Comparison of ENCODE assay signal across 2 worm cellular contexts in genomic region chrII:13326478-13326877, ce11.
TF ChIP-seq lines count a peak whose summit lies in the region.

No protein-coding gene starts in this region.

TF ChIP-seq in whole organism, L4 larva, 104 proteins besides CTCF, POLR2A, EP300 and RAD21:
- peak; percentile 41; the same call in 1 of the 2 replicates for TF ChIP-seq set-16 (GFP tag; IDR thresholded peaks at IDR 0.05; lab: Robert Waterston, UW)
- peak; percentile 91 for TF ChIP-seq aha-1 (tag; lab: Kevin White, UChicago)
- TF ChIP-seq madf-5 (GFP tag; IDR thresholded peaks at IDR 0.05; lab: Robert Waterston, UW), result no peak
TF ChIP-seq in whole organism, L4 larva: peak in this region for 2.

TF ChIP-seq in whole organism, young adult, 124 proteins besides CTCF, POLR2A, EP300 and RAD21:
- TF ChIP-seq lsy-27 (tag; optimal IDR thresholded peaks at IDR 0.05; lab: Kevin White, UChicago; ENCODE audit: borderline replicate concordance, insufficient read depth), result no peak
- TF ChIP-seq ztf-26 (tag; optimal IDR thresholded peaks at IDR 0.05; lab: Kevin White, UChicago), result no peak
- TF ChIP-seq hlh-26 (GFP tag; conservative IDR thresholded peaks at IDR 0.05; lab: Robert Waterston, UW), result no peak
- TF ChIP-seq ztf-28 (GFP tag; IDR thresholded peaks at IDR 0.05; lab: Robert Waterston, UW), result 0 out of 2 replicates have a peak, but pooled peaks have one; percentile 31
- no peak for TF ChIP-seq lin-35 (GFP tag; optimal IDR thresholded peaks at IDR 0.05; lab: Kevin White, UChicago)
- no peak for TF ChIP-seq attf-5 (GFP tag; optimal IDR thresholded peaks at IDR 0.05; lab: Kevin White, UChicago)
- TF ChIP-seq F33H1.4 (GFP tag; IDR thresholded peaks at IDR 0.05; lab: Robert Waterston, UW), result no peak
- no peak for TF ChIP-seq hsf-1 (GFP tag; IDR thresholded peaks at IDR 0.05; lab: Robert Waterston, UW)
- TF ChIP-seq lir-1 (GFP tag; conservative IDR thresholded peaks at IDR 0.05; lab: Robert Waterston, UW), result no peak
- no peak for TF ChIP-seq ztf-25 (GFP tag; IDR thresholded peaks at IDR 0.05; lab: Robert Waterston, UW)
- TF ChIP-seq ceh-79 (tag; optimal IDR thresholded peaks at IDR 0.05; lab: Kevin White, UChicago), result no peak
- TF ChIP-seq unc-130 (GFP tag; optimal IDR thresholded peaks at IDR 0.05; lab: Kevin White, UChicago), result no peak
- TF ChIP-seq zfh-2 (GFP tag; conservative IDR thresholded peaks at IDR 0.05; lab: Robert Waterston, UW), result peak; percentile 63; the same call in 1 of the 2 replicates
- TF ChIP-seq B0035.1 (tag; optimal IDR thresholded peaks at IDR 0.05; lab: Kevin White, UChicago), result no peak
- TF ChIP-seq rpc-1 (optimal IDR thresholded peaks at IDR 0.05; lab: Kevin White, UChicago), result no peak
- TF ChIP-seq rpc-1 (tag; optimal IDR thresholded peaks at IDR 0.05; lab: Kevin White, UChicago), result no peak
- TF ChIP-seq Y56A3A.18 (GFP tag; IDR thresholded peaks at IDR 0.05; lab: Robert Waterston, UW), result no peak
